Worm (Caenorhabditis elegans): ENCODE results near the gene C02H6.1.

ce11 chrV:7387755-7388154 is 1.9 kb downstream of the C02H6.1 start, which contains the start of gene C02H6.3:
- TF ChIP-seq ztf-11 (tag; optimal IDR thresholded peaks at IDR 0.05) (no peak), mep-1 (tag; optimal IDR thresholded peaks at IDR 0.05) (no peak), lsy-2 (tag; optimal IDR thresholded peaks at IDR 0.05) (no peak), pha-4 (tag; optimal IDR thresholded peaks at IDR 0.05) (no peak), blmp-1 (tag; optimal IDR thresholded peaks at IDR 0.05) (no peak), lin-13 (tag; optimal IDR thresholded peaks at IDR 0.05) (no peak), unc-39 (tag; optimal IDR thresholded peaks at IDR 0.05) (no peak), unc-120 (tag; optimal IDR thresholded peaks at IDR 0.05; ENCODE audit: poor library complexity, severe bottlenecking) (no peak), flh-1 (GFP tag; optimal IDR thresholded peaks at IDR 0.05) (no peak), ham-2 (GFP tag; optimal IDR thresholded peaks at IDR 0.05) (no peak), sem-2 (GFP tag; optimal IDR thresholded peaks at IDR 0.05) (no peak), nhr-12 (tag; optimal IDR thresholded peaks at IDR 0.05) (no peak)
